Worm (Caenorhabditis elegans): ENCODE results near the gene fbxa-106.
A peak's percentile ranks its signal among the peaks of the same experiment; 100 is the strongest.
"Not testable (repeated sequence)": the region's sequence is repeated elsewhere in the genome, so short reads cannot be mapped to it uniquely, and the experiment has no call there.

Gene fbxa-106

DNA sequence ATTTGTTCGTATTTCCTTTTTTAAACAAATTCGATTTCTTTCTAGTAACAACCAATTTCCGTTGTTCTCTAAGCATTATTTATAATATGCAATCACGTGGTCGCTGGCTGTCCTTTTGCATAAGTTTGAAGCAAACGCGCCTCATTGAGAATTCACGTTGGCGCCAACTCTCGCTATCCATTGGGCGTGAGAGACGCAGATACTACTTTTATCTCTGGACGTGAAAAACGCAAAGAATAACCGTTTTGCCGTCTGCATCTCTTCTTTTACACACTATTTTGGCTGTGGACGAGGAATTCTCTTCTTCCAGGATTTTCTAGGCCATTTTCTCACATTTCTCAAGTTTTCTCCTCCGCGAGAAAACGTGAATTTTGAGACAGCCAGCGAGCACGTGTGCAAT, 15.8 kb downstream of the fbxa-106 start:
- TF ChIP-seq lin-15B (tag; optimal IDR thresholded peaks at IDR 0.05): peak; percentile 25

- TF ChIP-seq ZK546.5 (tag; optimal IDR thresholded peaks at IDR 0.05): no peak
- TF ChIP-seq ceh-9 (tag; optimal IDR thresholded peaks at IDR 0.05): no peak
- TF ChIP-seq ztf-4 (tag; optimal IDR thresholded peaks at IDR 0.05): no peak
- no peak for TF ChIP-seq nhr-67 (tag; optimal IDR thresholded peaks at IDR 0.05)
- TF ChIP-seq nfya-1 (tag; optimal IDR thresholded peaks at IDR 0.05; ENCODE audit: insufficient read depth): no peak
- no peak for TF ChIP-seq elt-2 (tag; optimal IDR thresholded peaks at IDR 0.05)
- no peak for TF ChIP-seq nhr-12 (tag; optimal IDR thresholded peaks at IDR 0.05)
- TF ChIP-seq sea-2 (GFP tag; optimal IDR thresholded peaks at IDR 0.05): no peak
- no peak for TF ChIP-seq unc-62 (GFP tag; optimal IDR thresholded peaks at IDR 0.05)
- no peak for TF ChIP-seq mml-1 (tag; optimal IDR thresholded peaks at IDR 0.05)
- TF ChIP-seq nhr-43 (tag; optimal IDR thresholded peaks at IDR 0.05; ENCODE audit: poor library complexity, severe bottlenecking): no peak
- TF ChIP-seq nhr-77 (tag; optimal IDR thresholded peaks at IDR 0.05): no peak
- no peak for TF ChIP-seq lsy-12 (tag; optimal IDR thresholded peaks at IDR 0.05)
Measured at ce11 chrV:18066257-18066783, 18.7 kb downstream of the fbxa-106 start, which contains the start of gene Y59A8B.8. TSS of gene Y59A8B.8 (minus strand) at chrV:18066307.

ce11 chrV:18055297-18056019, 29.5 kb downstream of the fbxa-106 start, which contains the start of the genes Y59A8B.25 and ebp-3:
TSS of gene Y59A8B.25 (minus strand) at chrV:18055397.
TSS of gene ebp-3 (plus strand) at chrV:18055969.
- TF ChIP-seq elt-2, hmg-11, ZK546.5 (tag; optimal IDR thresholded peaks at IDR 0.05): not testable (repeated sequence)

- no peak for TF ChIP-seq jun-1 (tag; optimal IDR thresholded peaks at IDR 0.05)
- TF ChIP-seq mml-1 (tag; optimal IDR thresholded peaks at IDR 0.05): no peak
- TF ChIP-seq mdl-1 (tag; optimal IDR thresholded peaks at IDR 0.05): no peak
- TF ChIP-seq sea-2 (GFP tag; optimal IDR thresholded peaks at IDR 0.05): no peak
- no peak for TF ChIP-seq pqm-1 (tag; optimal IDR thresholded peaks at IDR 0.05)
- TF ChIP-seq nhr-43 (tag; optimal IDR thresholded peaks at IDR 0.05; ENCODE audit: poor library complexity, severe bottlenecking): no peak
- TF ChIP-seq lin-39 (tag; optimal IDR thresholded peaks at IDR 0.05): no peak
- TF ChIP-seq ceh-28 (tag; optimal IDR thresholded peaks at IDR 0.05): no peak
- no peak for TF ChIP-seq nhr-76 (tag; optimal IDR thresholded peaks at IDR 0.05)
- no peak for TF ChIP-seq fkh-2 (tag; optimal IDR thresholded peaks at IDR 0.05)
- no peak for TF ChIP-seq nhr-11 (tag; optimal IDR thresholded peaks at IDR 0.05)
- no peak for TF ChIP-seq aly-2 (tag; optimal IDR thresholded peaks at IDR 0.05)
- TF ChIP-seq unc-62 (GFP tag; optimal IDR thresholded peaks at IDR 0.05): no peak
- TF ChIP-seq tbx-2 (tag; optimal IDR thresholded peaks at IDR 0.05): no peak
- no peak for TF ChIP-seq snpc-4 (tag; optimal IDR thresholded peaks at IDR 0.05)
- TF ChIP-seq lsy-12 (tag; optimal IDR thresholded peaks at IDR 0.05): no peak
- no peak for TF ChIP-seq ZK546.5 (tag; optimal IDR thresholded peaks at IDR 0.05)
- no peak for TF ChIP-seq lin-15B (tag; optimal IDR thresholded peaks at IDR 0.05)
- TF ChIP-seq fos-1 (tag; optimal IDR thresholded peaks at IDR 0.05): no peak
- no peak for TF ChIP-seq nfya-1 (tag; optimal IDR thresholded peaks at IDR 0.05; ENCODE audit: insufficient read depth)
Measured at ce11 chrV:18043271-18043670, 41.7 kb downstream of the fbxa-106 start, which contains the start of gene ebp-1. TSS of gene ebp-1 (plus strand) at chrV:18043571.
